Worm (Caenorhabditis elegans) whole organism, young adult: ENCODE measurements around the gene enri-2.
A peak's percentile ranks its signal among the peaks of the same experiment; 100 is the strongest.

Experiments
- B0261.1 ChIP-seq: sonication (generic microtip); optimal IDR thresholded peaks from 2 replicates; lab custom pipeline; 2016; ENCODE audit warnings: mild to moderate bottlenecking, missing genetic modification characterization, moderate library complexity, missing compliant biosample characterization
- C06A6.2 ChIP-seq: fragments of 200-800 bp; sonication (Bioruptor generic); conservative IDR thresholded peaks from 2 replicates; pipeline ENCODE4 v1.3.6; 2022; ENCODE audit warnings: missing genetic modification characterization, missing compliant biosample characterization
- F33H1.4 ChIP-seq: fragments of 200-800 bp; sonication (Bioruptor generic); IDR thresholded peaks from 2 replicates; pipeline ENCODE4 v1.3.6; 2022; ENCODE audit warnings: missing genetic modification reagents, missing genetic modification characterization, missing compliant biosample characterization
- F37B4.10 ChIP-seq: fragments of 200-800 bp; sonication (Bioruptor generic); IDR thresholded peaks from 2 replicates; pipeline ENCODE4 v1.3.6; 2022; ENCODE audit warnings: missing genetic modification characterization, missing compliant biosample characterization
- K11D2.4 ChIP-seq: fragments of 200-800 bp; sonication (Bioruptor generic); IDR thresholded peaks from 2 replicates; pipeline ENCODE4 v1.3.6; 2022; ENCODE audit warnings: missing genetic modification reagents, missing genetic modification characterization, missing compliant biosample characterization
- K12H6.12 ChIP-seq: fragments of 200-800 bp; sonication (Bioruptor generic); optimal IDR thresholded peaks from 2 replicates; lab custom pipeline; 2018; ENCODE audit warnings: mild to moderate bottlenecking, missing genetic modification characterization, missing compliant biosample characterization
- Y56A3A.18 ChIP-seq: fragments of 200-800 bp; sonication (Bioruptor generic); IDR thresholded peaks from 2 replicates; pipeline ENCODE4 v1.3.6; 2022; ENCODE audit warnings: missing genetic modification reagents, missing genetic modification characterization, missing compliant biosample characterization
- Y67H2A.10 ChIP-seq: fragments of 200-800 bp; sonication (Bioruptor generic); conservative IDR thresholded peaks from 2 replicates; pipeline ENCODE4 v1.3.6; 2022; ENCODE audit warnings: missing genetic modification reagents, missing genetic modification characterization, missing compliant biosample characterization
- Y95B8A.8 ChIP-seq: fragments of 200-800 bp; sonication (Bioruptor generic); IDR thresholded peaks from 2 replicates; pipeline ENCODE4 v1.3.6; 2022; ENCODE audit warnings: missing genetic modification reagents, missing genetic modification characterization, missing compliant biosample characterization
- ama-1 ChIP-seq, 3 experiments: fragments of 150-350 bp in 1 of 3; sonication (generic microtip) in 2 of 3; optimal IDR thresholded peaks; 2 replicates each; lab custom pipeline; 2014 to 2018; ENCODE audit warnings: missing biosample characterization in 2 of 3, missing genetic modification characterization in 2 of 3, missing genetic modification reagents in 2 of 3
- attf-3 ChIP-seq: fragments of 200-800 bp; sonication (Bioruptor generic); conservative IDR thresholded peaks from 2 replicates; pipeline ENCODE4 v1.3.6; 2022; ENCODE audit warnings: missing genetic modification reagents, missing genetic modification characterization, missing compliant biosample characterization
- attf-5 ChIP-seq: fragments of 200-800 bp; sonication (Bioruptor generic); optimal IDR thresholded peaks from 2 replicates; lab custom pipeline; 2018; ENCODE audit warnings: mild to moderate bottlenecking, missing genetic modification characterization, missing compliant biosample characterization
- attf-6 ChIP-seq: fragments of 200-800 bp; sonication (Bioruptor generic); IDR thresholded peaks from 2 replicates; pipeline ENCODE4 v1.3.6; 2022; ENCODE audit warnings: missing genetic modification reagents, missing genetic modification characterization, missing compliant biosample characterization
- ceh-100 ChIP-seq: fragments of 200-800 bp; sonication (Bioruptor generic); IDR thresholded peaks from 2 replicates; pipeline ENCODE4 v1.3.6; 2022; ENCODE audit warnings: missing genetic modification reagents, missing genetic modification characterization, missing compliant biosample characterization
- ceh-27 ChIP-seq: fragments of 200-800 bp; sonication (Bioruptor generic); optimal IDR thresholded peaks from 2 replicates; lab custom pipeline; 2018; ENCODE audit warnings: mild to moderate bottlenecking, missing genetic modification characterization, moderate library complexity, missing compliant biosample characterization
- ceh-40 ChIP-seq: fragments of 200-800 bp; sonication (Bioruptor generic); IDR thresholded peaks from 2 replicates; pipeline ENCODE4 v1.3.6; 2022; ENCODE audit warnings: missing genetic modification characterization, missing compliant biosample characterization
- chd-7 ChIP-seq: sonication (generic microtip); optimal IDR thresholded peaks from 2 replicates; lab custom pipeline; 2016; ENCODE audit warnings: mild to moderate bottlenecking, missing genetic modification characterization, moderate library complexity, missing compliant biosample characterization
- ekl-4 ChIP-seq: fragments of 200-800 bp; sonication (Bioruptor generic); IDR thresholded peaks from 2 replicates; pipeline ENCODE4 v1.3.6; 2022; ENCODE audit warnings: missing genetic modification reagents, missing genetic modification characterization, missing compliant biosample characterization
- lin-40 ChIP-seq: sonication (generic microtip); optimal IDR thresholded peaks from 2 replicates; lab custom pipeline; 2016; ENCODE audit warnings: missing genetic modification characterization, mild to moderate bottlenecking, missing compliant biosample characterization, missing genotype, missing genetic modification reagents
- lin-54 ChIP-seq: fragments of 200-800 bp; sonication (Bioruptor generic); optimal IDR thresholded peaks from 2 replicates; lab custom pipeline; 2018; ENCODE audit warnings: mild to moderate bottlenecking, missing genetic modification characterization, missing compliant biosample characterization
- lir-1 ChIP-seq: fragments of 200-800 bp; sonication (Bioruptor generic); conservative IDR thresholded peaks from 2 replicates; pipeline ENCODE4 v1.3.6; 2022; ENCODE audit warnings: missing genetic modification reagents, missing genetic modification characterization, missing compliant biosample characterization
- nhr-27 ChIP-seq: fragments of 200-800 bp; sonication (Bioruptor generic); optimal IDR thresholded peaks from 2 replicates; lab custom pipeline; 2018; ENCODE audit warnings: mild to moderate bottlenecking, missing genetic modification characterization, moderate library complexity, missing compliant biosample characterization
- nhr-80 ChIP-seq: sonication (generic microtip); optimal IDR thresholded peaks from 2 replicates; lab custom pipeline; 2016; ENCODE audit warnings: missing genetic modification characterization, missing compliant biosample characterization
- pha-4 ChIP-seq: fragments of 150-350 bp; sonication (generic microtip); optimal IDR thresholded peaks from 2 replicates; lab custom pipeline; 2014; ENCODE audit warnings: missing biosample characterization, missing genetic modification reagents, missing genetic modification characterization
- snpc-1.1 ChIP-seq: sonication (generic microtip); optimal IDR thresholded peaks from 2 replicates; lab custom pipeline; 2017; ENCODE audit warnings: missing genetic modification characterization, mild to moderate bottlenecking, missing compliant biosample characterization, antibody characterized with exemption, moderate library complexity, missing genotype, missing genetic modification reagents; ENCODE audit not compliant: insufficient read depth
- unc-62 ChIP-seq: fragments of 150-350 bp; optimal IDR thresholded peaks from 2 replicates; lab custom pipeline; 2014; ENCODE audit warnings: missing biosample characterization, missing genetic modification reagents, missing genetic modification characterization
- xnd-1 ChIP-seq: sonication (generic microtip); optimal IDR thresholded peaks from 2 replicates; lab custom pipeline; 2016; ENCODE audit warnings: missing genotype, missing genetic modification reagents, missing genetic modification characterization, missing compliant biosample characterization
- zim-3 ChIP-seq: sonication (generic microtip); optimal IDR thresholded peaks from 2 replicates; lab custom pipeline; 2017; ENCODE audit warnings: mild to moderate bottlenecking, missing genetic modification characterization, moderate library complexity, missing compliant biosample characterization
- ztf-3 ChIP-seq: fragments of 200-800 bp; sonication (Bioruptor generic); optimal IDR thresholded peaks from 2 replicates; lab custom pipeline; 2018; ENCODE audit warnings: mild to moderate bottlenecking, missing genetic modification characterization, missing compliant biosample characterization
- ztf-6 ChIP-seq: fragments of 200-800 bp; sonication (Bioruptor generic); IDR thresholded peaks from 2 replicates; pipeline ENCODE4 v1.3.6; 2022; ENCODE audit warnings: missing genetic modification reagents, missing genetic modification characterization, missing compliant biosample characterization

The enri-2 gene

DNA sequence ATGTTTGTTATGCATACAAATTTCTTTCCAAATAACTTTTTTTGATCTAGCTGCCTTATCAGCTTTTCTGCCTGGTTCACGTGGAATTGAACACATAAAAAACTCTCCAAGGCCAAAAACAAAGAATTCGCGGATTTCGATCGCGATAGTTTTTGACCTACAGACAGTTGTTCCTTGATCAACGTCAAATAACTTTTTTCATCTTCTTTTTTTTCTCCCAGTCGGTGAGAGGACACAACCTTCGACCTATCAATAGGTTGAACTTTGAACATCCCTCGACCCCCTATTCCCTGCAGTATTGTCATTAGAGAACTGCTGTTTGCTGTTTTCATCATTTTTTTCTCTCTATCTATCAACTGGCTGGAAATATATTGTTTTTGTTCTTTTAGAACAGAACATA is 18.2 kb downstream of the enri-2 start:
- 0 out of 2 replicates have a peak, but pooled peaks have one; percentile 44 for TF ChIP-seq K11D2.4 (GFP tag; lab: Robert Waterston, UW)
- no peak for TF ChIP-seq F37B4.10
- no peak for TF ChIP-seq Y67H2A.10 (GFP tag; lab: Robert Waterston, UW)
- no peak for TF ChIP-seq attf-3 (GFP tag; lab: Robert Waterston, UW)
- TF ChIP-seq ceh-27 (GFP tag; lab: Kevin White, UChicago) = no peak
- TF ChIP-seq chd-7 = no peak
- no peak for TF ChIP-seq snpc-1.1
- TF ChIP-seq, all 124 proteins: peak for 1

DNA sequence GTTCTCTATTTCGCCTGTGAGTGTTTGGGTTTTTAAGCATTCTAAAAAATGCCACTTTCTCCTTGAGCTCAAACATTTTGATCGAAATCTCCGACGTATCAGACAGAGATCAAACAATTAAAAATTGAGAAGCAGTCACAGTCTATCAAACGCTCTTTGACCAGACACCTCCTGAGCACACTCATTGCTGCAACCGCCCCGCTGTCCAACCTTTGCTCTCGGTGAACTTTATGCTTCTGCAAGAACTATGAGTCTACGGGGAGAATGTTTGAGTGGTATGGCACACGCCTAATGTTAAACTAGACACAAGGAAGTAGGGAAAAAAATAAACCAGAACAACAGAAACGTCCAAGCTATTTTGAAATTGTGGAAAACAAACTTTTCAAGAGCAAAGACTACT is 19.6 kb downstream of the enri-2 start:
- peak; percentile 19 for TF ChIP-seq nhr-80 (tag; lab: Kevin White, UChicago)
- no peak for TF ChIP-seq Y56A3A.18 (GFP tag; lab: Robert Waterston, UW)

DNA sequence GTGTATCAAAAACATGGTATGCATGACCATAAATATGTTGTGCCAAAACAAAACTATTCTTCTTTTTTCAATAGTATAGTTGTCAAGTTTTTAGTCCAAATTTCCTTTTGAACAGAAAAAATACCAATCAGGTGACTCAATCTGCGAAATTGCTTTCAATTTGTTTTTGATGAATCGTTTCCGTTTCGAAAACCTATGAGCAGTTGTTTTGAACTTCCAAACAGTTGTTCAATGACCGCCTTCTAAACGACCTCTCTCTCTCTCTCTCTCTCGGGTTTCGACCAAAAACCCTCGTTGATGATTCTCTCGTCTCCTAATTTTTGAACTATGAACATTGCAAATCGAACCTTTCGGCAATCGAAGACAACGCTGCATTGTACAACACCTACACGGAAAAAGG is 20.4 kb downstream of the enri-2 start:
- TF ChIP-seq F33H1.4 (no peak), Y67H2A.10 (GFP tag; lab: Robert Waterston, UW) (no peak)

DNA sequence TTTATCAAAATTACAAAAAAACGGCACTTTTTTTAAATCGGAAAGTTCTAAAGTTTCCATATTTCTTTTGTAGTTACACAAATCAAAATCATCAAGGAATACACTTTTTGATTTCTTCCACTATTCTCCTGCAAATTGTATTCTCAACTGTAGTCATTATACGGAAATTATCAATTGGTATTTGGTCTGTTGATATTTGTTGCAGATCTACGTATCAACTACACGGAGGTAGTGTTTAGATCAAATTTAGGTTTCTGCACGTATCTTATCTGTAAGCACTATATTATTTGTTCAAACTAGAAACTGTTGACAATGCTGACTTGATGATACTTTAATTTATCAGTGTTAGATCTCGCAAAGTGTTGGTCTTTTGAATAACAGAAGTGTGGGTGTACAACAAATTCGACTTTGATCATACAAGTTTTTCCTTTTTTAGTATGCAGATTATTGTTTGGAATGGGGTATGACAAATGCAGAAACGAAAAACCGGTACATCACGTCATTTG is 22.7 kb downstream of the enri-2 start:
- TF ChIP-seq Y95B8A.8 (GFP tag; lab: Robert Waterston, UW) (no peak), ekl-4 (GFP tag; lab: Robert Waterston, UW) (no peak), F33H1.4 (no peak), ama-1 (optimal IDR thresholded peaks at IDR 0.05; lab: Kevin White, UChicago) (no peak), ama-1 (GFP tag; optimal IDR thresholded peaks at IDR 0.05; lab: Kevin White, UChicago) (no peak), pha-4 (tag; lab: Kevin White, UChicago) (no peak)
- TF ChIP-seq, all 124 proteins: peak for 0

DNA sequence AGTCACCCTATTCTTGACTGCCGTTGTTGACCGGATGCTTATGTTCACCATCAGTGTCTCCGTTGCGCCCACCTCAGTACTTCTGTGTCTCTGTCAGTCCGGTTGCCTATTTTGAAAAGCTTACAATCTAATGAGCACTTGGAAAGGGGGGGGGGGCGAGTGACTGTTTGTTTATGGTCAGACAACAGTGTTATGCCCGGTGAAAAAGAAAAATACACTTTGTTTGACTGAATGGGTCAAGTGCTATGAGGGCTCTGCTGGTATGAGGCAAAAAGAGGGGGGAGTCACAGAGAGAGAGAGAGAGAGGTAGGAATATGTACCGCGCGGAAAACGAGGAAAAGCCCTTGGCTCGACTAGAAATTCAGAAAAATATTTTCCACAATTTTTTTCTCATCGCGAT is 25.6 kb downstream of the enri-2 start:
- TF ChIP-seq attf-6 (GFP tag; lab: Robert Waterston, UW) (no peak), attf-5 (no peak)

DNA sequence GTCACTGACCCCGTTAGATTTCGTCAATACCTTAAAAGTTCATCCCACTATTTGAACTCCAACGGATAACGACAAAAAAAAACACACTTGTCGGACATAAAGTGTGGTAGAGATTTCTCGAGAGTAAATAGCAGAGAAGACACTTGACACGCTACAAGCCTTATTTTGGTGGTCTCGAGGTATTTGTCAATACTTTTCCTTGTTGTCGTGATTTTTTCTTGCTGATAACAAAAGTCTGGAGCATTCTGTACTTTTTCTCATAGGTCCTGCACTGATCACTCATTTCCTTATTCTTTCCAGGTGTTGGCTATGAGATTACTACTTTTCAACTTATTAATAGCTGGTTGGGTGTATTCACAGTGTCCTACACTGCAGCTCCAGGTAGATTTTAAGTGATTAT is 26.8 kb downstream of the enri-2 start, which contains the start of gene lron-1:
lron-1 (plus strand) TSS at position 301 of the 400 bp plus-strand sequence.
- TF ChIP-seq ceh-100 (GFP tag; lab: Robert Waterston, UW) = no peak
- TF ChIP-seq zim-3 = no peak
- no peak for TF ChIP-seq lir-1 (GFP tag; lab: Robert Waterston, UW)
- no peak for TF ChIP-seq lin-54
- TF ChIP-seq ceh-40 (GFP tag; lab: Robert Waterston, UW) = no peak
- TF ChIP-seq K12H6.12 (tag; lab: Kevin White, UChicago) = no peak
- TF ChIP-seq B0261.1 = no peak
- no peak for TF ChIP-seq nhr-27 (tag; lab: Kevin White, UChicago)
- TF ChIP-seq ztf-3 (GFP tag; lab: Kevin White, UChicago) = no peak
- no peak for TF ChIP-seq C06A6.2 (GFP tag; lab: Robert Waterston, UW)
- no peak for TF ChIP-seq ztf-6
- TF ChIP-seq xnd-1 = no peak

DNA sequence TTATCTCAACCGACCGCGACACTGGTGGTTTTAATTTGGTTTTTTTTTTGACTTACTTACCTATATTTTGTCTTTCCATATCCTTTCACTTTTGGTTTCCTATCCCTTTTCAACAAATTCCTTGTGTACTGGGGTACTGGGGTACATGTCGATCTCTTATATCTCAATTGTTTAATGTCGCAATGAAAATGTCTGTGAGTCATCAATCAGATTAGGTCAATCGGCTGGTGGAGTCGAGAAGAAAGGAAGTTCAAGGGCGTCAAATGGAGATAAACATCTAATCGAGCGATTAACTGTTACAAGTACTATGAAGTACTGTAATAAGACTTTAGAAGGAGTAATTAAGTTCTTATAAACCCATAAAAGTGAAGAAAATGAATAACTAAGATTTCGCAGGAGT is 30.3 kb downstream of the enri-2 start:
- TF ChIP-seq lin-40 (tag; lab: Kevin White, UChicago) (no peak), unc-62 (GFP tag; lab: Kevin White, UChicago) (peak; percentile 70)
